Worm (Caenorhabditis elegans) whole organism, L4/young adult: ENCODE results near the gene tag-180.

Experiments
- W03F9.2 ChIP-seq: fragments of 150-350 bp; optimal IDR thresholded peaks from 2 replicates; lab custom pipeline; 2014; ENCODE audit warnings: missing biosample characterization, missing genetic modification characterization
- him-1 ChIP-seq: sonication (generic microtip); optimal IDR thresholded peaks from 2 replicates; lab custom pipeline; 2016; ENCODE audit warnings: missing genotype, missing genetic modification reagents, missing genetic modification characterization, missing compliant biosample characterization

DNA sequence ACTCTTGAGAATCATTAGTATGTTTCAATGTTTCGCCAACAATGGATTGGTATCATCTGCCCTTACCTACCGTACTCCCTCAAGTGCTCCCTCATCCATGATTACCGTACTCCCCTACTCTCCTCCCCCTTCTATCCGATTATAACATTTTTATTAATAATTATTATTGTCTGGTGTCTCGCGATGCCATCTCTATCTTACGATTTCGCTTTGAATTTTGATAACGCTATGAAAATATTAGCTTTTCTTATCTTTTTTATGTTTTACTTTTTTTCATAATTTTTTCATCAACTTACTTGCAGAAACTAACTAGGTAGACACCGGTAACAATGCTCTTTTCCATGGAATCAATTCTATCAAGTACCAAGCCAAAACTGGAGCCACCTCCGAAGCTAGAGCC, 47.6 kb downstream of the tag-180 start, which contains the start of gene unc-130:
- TF ChIP-seq him-1 (tag; lab: Kevin White, UChicago), result no peak
- no peak for TF ChIP-seq W03F9.2 (tag; lab: Kevin White, UChicago)
